Worm (Caenorhabditis elegans) whole organism, young adult: ENCODE results near the gene pqn-32.

Experiments
- C06A6.2 ChIP-seq: fragments of 200-800 bp; sonication (Bioruptor generic); conservative IDR thresholded peaks from 2 replicates; pipeline ENCODE4 v1.3.6; 2022; ENCODE audit warnings: missing genetic modification characterization, missing compliant biosample characterization
- C17E4.6 ChIP-seq: fragments of 200-800 bp; sonication (Bioruptor generic); IDR thresholded peaks from 2 replicates; pipeline ENCODE4 v1.3.6; 2022; ENCODE audit warnings: missing genetic modification reagents, missing genetic modification characterization, missing compliant biosample characterization
- D2030.7 ChIP-seq: fragments of 200-800 bp; sonication (Bioruptor generic); IDR thresholded peaks from 2 replicates; pipeline ENCODE4 v1.3.6; 2022; ENCODE audit warnings: missing genetic modification reagents, missing genetic modification characterization, missing compliant biosample characterization
- F23B12.7 ChIP-seq: sonication (generic microtip); optimal IDR thresholded peaks from 2 replicates; lab custom pipeline; 2017; ENCODE audit warnings: missing genetic modification characterization, mild to moderate bottlenecking, missing compliant biosample characterization, antibody characterized with exemption, moderate library complexity; ENCODE audit not compliant: insufficient read depth
- K11D2.4 ChIP-seq: fragments of 200-800 bp; sonication (Bioruptor generic); IDR thresholded peaks from 2 replicates; pipeline ENCODE4 v1.3.6; 2022; ENCODE audit warnings: missing genetic modification reagents, missing genetic modification characterization, missing compliant biosample characterization
- Y53G8AR.9 ChIP-seq: fragments of 200-800 bp; sonication (Bioruptor generic); conservative IDR thresholded peaks from 2 replicates; pipeline ENCODE4 v1.3.6; 2022; ENCODE audit warnings: missing genetic modification reagents, missing genetic modification characterization, missing compliant biosample characterization
- Y79H2A.3 ChIP-seq: fragments of 200-800 bp; sonication (Bioruptor generic); conservative IDR thresholded peaks from 2 replicates; pipeline ENCODE4 v1.3.6; 2022; ENCODE audit warnings: missing genetic modification reagents, missing genetic modification characterization, missing compliant biosample characterization
- ZK185.1 ChIP-seq: sonication (generic microtip); optimal IDR thresholded peaks from 2 replicates; lab custom pipeline; 2016; ENCODE audit warnings: mild to moderate bottlenecking, missing genetic modification characterization, missing compliant biosample characterization; ENCODE audit not compliant: poor library complexity, severe bottlenecking
- aptf-3 ChIP-seq: fragments of 200-800 bp; sonication (Bioruptor generic); IDR thresholded peaks from 2 replicates; pipeline ENCODE4 v1.3.6; 2022; ENCODE audit warnings: missing genetic modification characterization, missing compliant biosample characterization
- athp-1 ChIP-seq: sonication (generic microtip); optimal IDR thresholded peaks from 2 replicates; lab custom pipeline; 2017; ENCODE audit warnings: mild to moderate bottlenecking, missing genetic modification characterization, missing compliant biosample characterization
- attf-3 ChIP-seq: fragments of 200-800 bp; sonication (Bioruptor generic); conservative IDR thresholded peaks from 2 replicates; pipeline ENCODE4 v1.3.6; 2022; ENCODE audit warnings: missing genetic modification reagents, missing genetic modification characterization, missing compliant biosample characterization
- bed-2 ChIP-seq: fragments of 200-800 bp; sonication (Bioruptor generic); IDR thresholded peaks from 2 replicates; pipeline ENCODE4 v1.3.6; 2022; ENCODE audit warnings: missing genetic modification reagents, missing genetic modification characterization, missing compliant biosample characterization
- cebp-1 ChIP-seq, 2 experiments: fragments of 200-800 bp in 1 of 2; sonication (Bioruptor generic) in 1 of 2; sonication (generic microtip) in 1 of 2; IDR thresholded peaks in 1 of 2; optimal IDR thresholded peaks in 1 of 2; 2 replicates each; pipeline versions ENCODE4 v1.3.6 to Lab custom; 2017 to 2022; ENCODE audit warnings: missing compliant biosample characterization in 2 of 2, missing genetic modification characterization in 2 of 2, mild to moderate bottlenecking in 1 of 2, missing genetic modification reagents in 1 of 2, moderate library complexity in 1 of 2
- ceh-100 ChIP-seq: fragments of 200-800 bp; sonication (Bioruptor generic); IDR thresholded peaks from 2 replicates; pipeline ENCODE4 v1.3.6; 2022; ENCODE audit warnings: missing genetic modification reagents, missing genetic modification characterization, missing compliant biosample characterization
- ceh-79 ChIP-seq: sonication (generic microtip); optimal IDR thresholded peaks from 2 replicates; lab custom pipeline; 2017; ENCODE audit warnings: mild to moderate bottlenecking, missing genetic modification characterization, missing compliant biosample characterization
- chd-7 ChIP-seq: sonication (generic microtip); optimal IDR thresholded peaks from 2 replicates; lab custom pipeline; 2016; ENCODE audit warnings: mild to moderate bottlenecking, missing genetic modification characterization, moderate library complexity, missing compliant biosample characterization
- dpff-1 ChIP-seq: sonication (generic microtip); optimal IDR thresholded peaks from 2 replicates; lab custom pipeline; 2017; ENCODE audit warnings: mild to moderate bottlenecking, missing genetic modification characterization, missing compliant biosample characterization
- dpl-1 ChIP-seq: fragments of 150-350 bp; optimal IDR thresholded peaks from 2 replicates; lab custom pipeline; 2014; ENCODE audit warnings: missing biosample characterization, missing genetic modification reagents, missing genetic modification characterization
- him-1 ChIP-seq: sonication (generic microtip); optimal IDR thresholded peaks from 2 replicates; lab custom pipeline; 2016; ENCODE audit warnings: missing genotype, missing genetic modification reagents, missing genetic modification characterization, missing compliant biosample characterization
- hlh-12 ChIP-seq: sonication (generic microtip); optimal IDR thresholded peaks from 2 replicates; lab custom pipeline; 2016; ENCODE audit warnings: missing genetic modification characterization, missing compliant biosample characterization
- hmg-1.2 ChIP-seq: fragments of 200-800 bp; sonication (Bioruptor generic); IDR thresholded peaks from 2 replicates; pipeline ENCODE4 v1.3.6; 2022; ENCODE audit warnings: missing genetic modification reagents, missing genetic modification characterization, missing compliant biosample characterization
- hsf-1 ChIP-seq: fragments of 200-800 bp; sonication (Bioruptor generic); IDR thresholded peaks from 2 replicates; pipeline ENCODE4 v1.3.6; 2022; ENCODE audit warnings: missing genetic modification reagents, missing genetic modification characterization, missing compliant biosample characterization
- lag-1 ChIP-seq: fragments of 200-800 bp; sonication (Bioruptor generic); IDR thresholded peaks from 2 replicates; pipeline ENCODE4 v1.3.6; 2022; ENCODE audit warnings: missing genetic modification reagents, missing genetic modification characterization, missing compliant biosample characterization
- let-526 ChIP-seq: fragments of 200-800 bp; sonication (Bioruptor generic); IDR thresholded peaks from 2 replicates; pipeline ENCODE4 v1.3.6; 2022; ENCODE audit warnings: missing genetic modification reagents, missing genetic modification characterization, missing compliant biosample characterization
- lin-26 ChIP-seq: fragments of 200-800 bp; sonication (Bioruptor generic); IDR thresholded peaks from 2 replicates; pipeline ENCODE4 v1.3.6; 2022; ENCODE audit warnings: missing genetic modification reagents, missing genetic modification characterization, missing compliant biosample characterization
- lin-40 ChIP-seq: sonication (generic microtip); optimal IDR thresholded peaks from 2 replicates; lab custom pipeline; 2016; ENCODE audit warnings: missing genetic modification characterization, mild to moderate bottlenecking, missing compliant biosample characterization, missing genotype, missing genetic modification reagents
- lsl-1 ChIP-seq: fragments of 200-800 bp; sonication (Bioruptor generic); optimal IDR thresholded peaks from 2 replicates; lab custom pipeline; 2018; ENCODE audit warnings: mild to moderate bottlenecking, missing genetic modification characterization, moderate library complexity, missing compliant biosample characterization
- madf-3 ChIP-seq: fragments of 200-800 bp; sonication (Bioruptor generic); IDR thresholded peaks from 2 replicates; pipeline ENCODE4 v1.3.6; 2022; ENCODE audit warnings: missing genetic modification reagents, missing genetic modification characterization, missing compliant biosample characterization
- madf-6 ChIP-seq: fragments of 200-800 bp; sonication (Bioruptor generic); IDR thresholded peaks from 2 replicates; pipeline ENCODE4 v1.3.6; 2022; ENCODE audit warnings: missing genetic modification reagents, missing genetic modification characterization, missing compliant biosample characterization
- madf-8 ChIP-seq: fragments of 200-800 bp; sonication (Bioruptor generic); conservative IDR thresholded peaks from 2 replicates; pipeline ENCODE4 v1.3.6; 2022; ENCODE audit warnings: missing genetic modification reagents, missing genetic modification characterization, missing compliant biosample characterization
- mcd-1 ChIP-seq: fragments of 200-800 bp; sonication (Bioruptor generic); IDR thresholded peaks from 2 replicates; pipeline ENCODE4 v1.3.6; 2022; ENCODE audit warnings: missing genetic modification reagents, missing genetic modification characterization, missing compliant biosample characterization
- mel-28 ChIP-seq: sonication (generic microtip); optimal IDR thresholded peaks from 2 replicates; lab custom pipeline; 2016; ENCODE audit warnings: borderline replicate concordance, mild to moderate bottlenecking, missing genetic modification characterization, missing compliant biosample characterization
- nfya-2 ChIP-seq: fragments of 200-800 bp; sonication (Bioruptor generic); IDR thresholded peaks from 2 replicates; pipeline ENCODE4 v1.3.6; 2022; ENCODE audit warnings: missing genetic modification reagents, missing genetic modification characterization, missing compliant biosample characterization
- nfyb-1 ChIP-seq: fragments of 200-800 bp; sonication (Bioruptor generic); IDR thresholded peaks from 2 replicates; pipeline ENCODE4 v1.3.6; 2022; ENCODE audit warnings: missing genetic modification reagents, missing genetic modification characterization, missing compliant biosample characterization
- nhr-80 ChIP-seq: sonication (generic microtip); optimal IDR thresholded peaks from 2 replicates; lab custom pipeline; 2016; ENCODE audit warnings: missing genetic modification characterization, missing compliant biosample characterization
- repo-1 ChIP-seq: sonication (generic microtip); optimal IDR thresholded peaks from 2 replicates; lab custom pipeline; 2017; ENCODE audit warnings: mild to moderate bottlenecking, missing genetic modification characterization, missing compliant biosample characterization
- rpc-1 ChIP-seq, 2 experiments: fragments of 150-350 bp in 1 of 2; sonication (generic microtip) in 1 of 2; optimal IDR thresholded peaks; 2 replicates each; lab custom pipeline; 2014 to 2018; ENCODE audit warnings: missing biosample characterization in 1 of 2, missing genetic modification characterization in 1 of 2, missing genetic modification reagents in 1 of 2, missing genotype in 1 of 2
- sea-2 ChIP-seq: fragments of 200-800 bp; sonication (Bioruptor generic); IDR thresholded peaks from 2 replicates; pipeline ENCODE4 v1.3.6; 2022; ENCODE audit warnings: missing genetic modification characterization, missing compliant biosample characterization
- snpc-3.4 ChIP-seq: sonication (generic microtip); optimal IDR thresholded peaks from 2 replicates; lab custom pipeline; 2017; ENCODE audit warnings: missing genetic modification characterization, mild to moderate bottlenecking, missing compliant biosample characterization, antibody characterized with exemption, moderate library complexity, missing genotype, missing genetic modification reagents
- snpc-4 ChIP-seq, 5 experiments: fragments of 150-350 bp in 1 of 5; sonication (generic microtip) in 4 of 5; optimal IDR thresholded peaks; 2 replicates each; lab custom pipeline; 2014 to 2018; ENCODE audit warnings: missing genetic modification characterization in 5 of 5, missing biosample characterization in 3 of 5, antibody characterized with exemption in 2 of 5, mild to moderate bottlenecking in 2 of 5, missing compliant biosample characterization in 2 of 5, missing genotype in 2 of 5, moderate library complexity in 2 of 5, missing genetic modification reagents in 1 of 5
- sptf-2 ChIP-seq: fragments of 200-800 bp; sonication (Bioruptor generic); optimal IDR thresholded peaks from 2 replicates; lab custom pipeline; 2018; ENCODE audit warnings: mild to moderate bottlenecking, missing genetic modification characterization, missing compliant biosample characterization
- tbp1 ChIP-seq: fragments of 200-800 bp; sonication (Bioruptor generic); optimal IDR thresholded peaks from 2 replicates; lab custom pipeline; 2018; ENCODE audit warnings: mild to moderate bottlenecking, missing genetic modification characterization, missing compliant biosample characterization
- tlf-1 ChIP-seq: fragments of 200-800 bp; sonication (Bioruptor generic); optimal IDR thresholded peaks from 2 replicates; lab custom pipeline; 2018; ENCODE audit warnings: mild to moderate bottlenecking, missing genetic modification characterization, missing compliant biosample characterization
- zfh-2 ChIP-seq: fragments of 200-800 bp; sonication (Bioruptor generic); conservative IDR thresholded peaks from 2 replicates; pipeline ENCODE4 v1.3.6; 2022; ENCODE audit warnings: missing genetic modification reagents, missing genetic modification characterization, missing compliant biosample characterization
- zim-3 ChIP-seq: sonication (generic microtip); optimal IDR thresholded peaks from 2 replicates; lab custom pipeline; 2017; ENCODE audit warnings: mild to moderate bottlenecking, missing genetic modification characterization, moderate library complexity, missing compliant biosample characterization
- ztf-18 ChIP-seq: sonication (generic microtip); optimal IDR thresholded peaks from 2 replicates; lab custom pipeline; 2016; ENCODE audit warnings: missing genotype, mild to moderate bottlenecking, missing genetic modification characterization, missing compliant biosample characterization

Gene pqn-32

ce11 chrII:13156971-13157370, 49.2 kb downstream of the pqn-32 start, which contains the start of the genes hpr-17 and F32A11.1:
Gene hpr-17, minus strand, starts transcription at chrII:13157047.
Gene F32A11.1, plus strand, starts transcription at chrII:13157329.
- TF ChIP-seq attf-3 (GFP tag; lab: Robert Waterston, UW) = peak; percentile 70
- peak; percentile 87 for TF ChIP-seq Y53G8AR.9
- TF ChIP-seq nfya-2 = no peak
- TF ChIP-seq let-526 (GFP tag; lab: Robert Waterston, UW) = 0 out of 2 replicates have a peak, but pooled peaks have one; percentile 33
- TF ChIP-seq athp-1 (tag; lab: Kevin White, UChicago) = peak; percentile 7
- TF ChIP-seq D2030.7 (GFP tag; lab: Robert Waterston, UW) = peak; percentile 49
- peak; percentile 32 for TF ChIP-seq nhr-80 (tag; lab: Kevin White, UChicago)
- TF ChIP-seq aptf-3 (GFP tag; lab: Robert Waterston, UW) = no peak
- TF ChIP-seq chd-7 = no peak
- no peak for TF ChIP-seq rpc-1 (optimal IDR thresholded peaks at IDR 0.05; lab: Kevin White, UChicago)
- no peak for TF ChIP-seq rpc-1 (tag; optimal IDR thresholded peaks at IDR 0.05; lab: Kevin White, UChicago)
- TF ChIP-seq him-1 = no peak
- peak; percentile 80 for TF ChIP-seq K11D2.4 (GFP tag; lab: Robert Waterston, UW)
- TF ChIP-seq snpc-4 (GFP tag; optimal IDR thresholded peaks at IDR 0.05; lab: Kevin White, UChicago) = peak; percentile 40
- peak; percentile 47 to 78 (median 62) for TF ChIP-seq snpc-4 (tag; optimal IDR thresholded peaks at IDR 0.05; lab: Kevin White, UChicago)
- peak; percentile 57 for TF ChIP-seq hmg-1.2 (GFP tag; lab: Robert Waterston, UW)
- no peak for TF ChIP-seq lag-1 (GFP tag; lab: Robert Waterston, UW)
- peak; percentile 12 for TF ChIP-seq tlf-1
- peak; percentile 37; the same call in 1 of the 2 replicates for TF ChIP-seq madf-8
- TF ChIP-seq repo-1 (tag; lab: Kevin White, UChicago) = peak; percentile 73
- TF ChIP-seq lin-26 (GFP tag; lab: Robert Waterston, UW) = no peak
- TF ChIP-seq Y79H2A.3 = no peak
- TF ChIP-seq cebp-1 (GFP tag; IDR thresholded peaks at IDR 0.05; lab: Robert Waterston, UW) = no peak
- TF ChIP-seq cebp-1 (tag; optimal IDR thresholded peaks at IDR 0.05; lab: Kevin White, UChicago) = peak; percentile 71
- TF ChIP-seq dpl-1 (GFP tag; lab: Kevin White, UChicago) = peak; percentile 89
- TF ChIP-seq zfh-2 (GFP tag; lab: Robert Waterston, UW) = peak; percentile 35; the same call in 1 of the 2 replicates
- peak; percentile 81 for TF ChIP-seq ZK185.1 (tag; lab: Kevin White, UChicago)
- peak; percentile 87 for TF ChIP-seq lin-40
- TF ChIP-seq sea-2 = no peak
- peak; percentile 96 for TF ChIP-seq ztf-18
- TF ChIP-seq hlh-12 (tag; lab: Kevin White, UChicago) = no peak
- TF ChIP-seq sptf-2 = no peak
- peak; percentile 93 for TF ChIP-seq mcd-1 (GFP tag; lab: Robert Waterston, UW)
- TF ChIP-seq C17E4.6 (GFP tag; lab: Robert Waterston, UW) = no peak
- TF ChIP-seq tbp1 (GFP tag; lab: Kevin White, UChicago) = peak; percentile 52
- TF ChIP-seq madf-6 (GFP tag; lab: Robert Waterston, UW) = peak; percentile 77
- TF ChIP-seq lsl-1 = peak; percentile 64
- 0 out of 2 replicates have a peak, but pooled peaks have one; percentile 40 for TF ChIP-seq hsf-1 (GFP tag; lab: Robert Waterston, UW)
- no peak for TF ChIP-seq mel-28 (tag; lab: Kevin White, UChicago)
- TF ChIP-seq zim-3 = no peak
- TF ChIP-seq dpff-1 (tag; lab: Kevin White, UChicago) = no peak
- 0 out of 2 replicates have a peak, but pooled peaks have one; percentile 48 for TF ChIP-seq madf-3
- TF ChIP-seq C06A6.2 (GFP tag; lab: Robert Waterston, UW) = peak; percentile 36; the same call in 1 of the 2 replicates
- no peak for TF ChIP-seq F23B12.7
- TF ChIP-seq ceh-79 (tag; lab: Kevin White, UChicago) = no peak
- no peak for TF ChIP-seq snpc-3.4 (tag; lab: Kevin White, UChicago)
- peak; percentile 67 for TF ChIP-seq ceh-100
- peak; percentile 88 for TF ChIP-seq nfyb-1
- TF ChIP-seq bed-2 (GFP tag; lab: Robert Waterston, UW) = no peak
